Worm (Caenorhabditis elegans) whole organism, young adult: ENCODE measurements around the gene ccpp-6.

Source experiments
- B0019.2 ChIP-seq: fragments of 200-800 bp; sonication (Bioruptor generic); conservative IDR thresholded peaks from 2 replicates; pipeline ENCODE4 v1.3.6; 2022; ENCODE audit warnings: missing genetic modification reagents, missing genetic modification characterization, missing compliant biosample characterization
- B0035.1 ChIP-seq: sonication (generic microtip); optimal IDR thresholded peaks from 2 replicates; lab custom pipeline; 2016; ENCODE audit warnings: missing genetic modification characterization, mild to moderate bottlenecking, missing compliant biosample characterization, missing genotype, missing genetic modification reagents
- B0336.3 ChIP-seq: fragments of 200-800 bp; sonication (Bioruptor generic); IDR thresholded peaks from 2 replicates; pipeline ENCODE4 v1.3.6; 2022; ENCODE audit warnings: missing genetic modification characterization, missing compliant biosample characterization
- D2030.7 ChIP-seq: fragments of 200-800 bp; sonication (Bioruptor generic); IDR thresholded peaks from 2 replicates; pipeline ENCODE4 v1.3.6; 2022; ENCODE audit warnings: missing genetic modification reagents, missing genetic modification characterization, missing compliant biosample characterization
- F23B12.7 ChIP-seq: sonication (generic microtip); optimal IDR thresholded peaks from 2 replicates; lab custom pipeline; 2017; ENCODE audit warnings: missing genetic modification characterization, mild to moderate bottlenecking, missing compliant biosample characterization, antibody characterized with exemption, moderate library complexity; ENCODE audit not compliant: insufficient read depth
- F33H1.4 ChIP-seq: fragments of 200-800 bp; sonication (Bioruptor generic); IDR thresholded peaks from 2 replicates; pipeline ENCODE4 v1.3.6; 2022; ENCODE audit warnings: missing genetic modification reagents, missing genetic modification characterization, missing compliant biosample characterization
- F49E8.2 ChIP-seq: sonication (generic microtip); optimal IDR thresholded peaks from 3 replicates; lab custom pipeline; 2017; ENCODE audit warnings: missing genetic modification characterization, mild to moderate bottlenecking, missing compliant biosample characterization, antibody characterized with exemption, moderate library complexity; ENCODE audit not compliant: insufficient read depth
- Y56A3A.18 ChIP-seq: fragments of 200-800 bp; sonication (Bioruptor generic); IDR thresholded peaks from 2 replicates; pipeline ENCODE4 v1.3.6; 2022; ENCODE audit warnings: missing genetic modification reagents, missing genetic modification characterization, missing compliant biosample characterization
- Y95B8A.8 ChIP-seq: fragments of 200-800 bp; sonication (Bioruptor generic); IDR thresholded peaks from 2 replicates; pipeline ENCODE4 v1.3.6; 2022; ENCODE audit warnings: missing genetic modification reagents, missing genetic modification characterization, missing compliant biosample characterization
- athp-1 ChIP-seq: sonication (generic microtip); optimal IDR thresholded peaks from 2 replicates; lab custom pipeline; 2017; ENCODE audit warnings: mild to moderate bottlenecking, missing genetic modification characterization, missing compliant biosample characterization
- attf-3 ChIP-seq: fragments of 200-800 bp; sonication (Bioruptor generic); conservative IDR thresholded peaks from 2 replicates; pipeline ENCODE4 v1.3.6; 2022; ENCODE audit warnings: missing genetic modification reagents, missing genetic modification characterization, missing compliant biosample characterization
- attf-5 ChIP-seq: fragments of 200-800 bp; sonication (Bioruptor generic); optimal IDR thresholded peaks from 2 replicates; lab custom pipeline; 2018; ENCODE audit warnings: mild to moderate bottlenecking, missing genetic modification characterization, missing compliant biosample characterization
- ccch-3 ChIP-seq: fragments of 200-800 bp; sonication (Bioruptor generic); optimal IDR thresholded peaks from 2 replicates; lab custom pipeline; 2018; ENCODE audit warnings: mild to moderate bottlenecking, missing genetic modification characterization, missing compliant biosample characterization
- ceh-100 ChIP-seq: fragments of 200-800 bp; sonication (Bioruptor generic); IDR thresholded peaks from 2 replicates; pipeline ENCODE4 v1.3.6; 2022; ENCODE audit warnings: missing genetic modification reagents, missing genetic modification characterization, missing compliant biosample characterization
- ceh-27 ChIP-seq: fragments of 200-800 bp; sonication (Bioruptor generic); optimal IDR thresholded peaks from 2 replicates; lab custom pipeline; 2018; ENCODE audit warnings: mild to moderate bottlenecking, missing genetic modification characterization, moderate library complexity, missing compliant biosample characterization
- ceh-40 ChIP-seq: fragments of 200-800 bp; sonication (Bioruptor generic); IDR thresholded peaks from 2 replicates; pipeline ENCODE4 v1.3.6; 2022; ENCODE audit warnings: missing genetic modification characterization, missing compliant biosample characterization
- dox-1 ChIP-seq: fragments of 200-800 bp; sonication (Bioruptor generic); IDR thresholded peaks from 2 replicates; pipeline ENCODE4 v1.3.6; 2022; ENCODE audit warnings: missing genetic modification reagents, missing genetic modification characterization, missing compliant biosample characterization
- efl-1 ChIP-seq: fragments of 150-350 bp; optimal IDR thresholded peaks from 2 replicates; lab custom pipeline; 2014; ENCODE audit warnings: missing biosample characterization, missing genetic modification reagents, missing genetic modification characterization
- egl-44 ChIP-seq: fragments of 200-800 bp; sonication (Bioruptor generic); IDR thresholded peaks from 2 replicates; pipeline ENCODE4 v1.3.6; 2022; ENCODE audit warnings: missing genetic modification reagents, missing genetic modification characterization, missing compliant biosample characterization
- him-1 ChIP-seq: sonication (generic microtip); optimal IDR thresholded peaks from 2 replicates; lab custom pipeline; 2016; ENCODE audit warnings: missing genotype, missing genetic modification reagents, missing genetic modification characterization, missing compliant biosample characterization
- hmg-1.2 ChIP-seq: fragments of 200-800 bp; sonication (Bioruptor generic); IDR thresholded peaks from 2 replicates; pipeline ENCODE4 v1.3.6; 2022; ENCODE audit warnings: missing genetic modification reagents, missing genetic modification characterization, missing compliant biosample characterization
- hmg-20 ChIP-seq: fragments of 200-800 bp; sonication (Bioruptor generic); IDR thresholded peaks from 2 replicates; pipeline ENCODE4 v1.3.6; 2022; ENCODE audit warnings: missing genetic modification reagents, missing genetic modification characterization, missing compliant biosample characterization
- hsf-1 ChIP-seq: fragments of 200-800 bp; sonication (Bioruptor generic); IDR thresholded peaks from 2 replicates; pipeline ENCODE4 v1.3.6; 2022; ENCODE audit warnings: missing genetic modification reagents, missing genetic modification characterization, missing compliant biosample characterization
- lag-1 ChIP-seq: fragments of 200-800 bp; sonication (Bioruptor generic); IDR thresholded peaks from 2 replicates; pipeline ENCODE4 v1.3.6; 2022; ENCODE audit warnings: missing genetic modification reagents, missing genetic modification characterization, missing compliant biosample characterization
- let-526 ChIP-seq: fragments of 200-800 bp; sonication (Bioruptor generic); IDR thresholded peaks from 2 replicates; pipeline ENCODE4 v1.3.6; 2022; ENCODE audit warnings: missing genetic modification reagents, missing genetic modification characterization, missing compliant biosample characterization
- lin-26 ChIP-seq: fragments of 200-800 bp; sonication (Bioruptor generic); IDR thresholded peaks from 2 replicates; pipeline ENCODE4 v1.3.6; 2022; ENCODE audit warnings: missing genetic modification reagents, missing genetic modification characterization, missing compliant biosample characterization
- lin-35 ChIP-seq, 3 experiments: fragments of 150-350 bp in 2 of 3; sonication (generic microtip) in 1 of 3; optimal IDR thresholded peaks; 2 replicates each; lab custom pipeline; 2014 to 2018; ENCODE audit warnings: missing biosample characterization in 3 of 3, missing genetic modification characterization in 3 of 3, missing genetic modification reagents in 3 of 3
- lin-40 ChIP-seq: sonication (generic microtip); optimal IDR thresholded peaks from 2 replicates; lab custom pipeline; 2016; ENCODE audit warnings: missing genetic modification characterization, mild to moderate bottlenecking, missing compliant biosample characterization, missing genotype, missing genetic modification reagents
- lin-54 ChIP-seq: fragments of 200-800 bp; sonication (Bioruptor generic); optimal IDR thresholded peaks from 2 replicates; lab custom pipeline; 2018; ENCODE audit warnings: mild to moderate bottlenecking, missing genetic modification characterization, missing compliant biosample characterization
- lsl-1 ChIP-seq: fragments of 200-800 bp; sonication (Bioruptor generic); optimal IDR thresholded peaks from 2 replicates; lab custom pipeline; 2018; ENCODE audit warnings: mild to moderate bottlenecking, missing genetic modification characterization, moderate library complexity, missing compliant biosample characterization
- madf-6 ChIP-seq: fragments of 200-800 bp; sonication (Bioruptor generic); IDR thresholded peaks from 2 replicates; pipeline ENCODE4 v1.3.6; 2022; ENCODE audit warnings: missing genetic modification reagents, missing genetic modification characterization, missing compliant biosample characterization
- madf-8 ChIP-seq: fragments of 200-800 bp; sonication (Bioruptor generic); conservative IDR thresholded peaks from 2 replicates; pipeline ENCODE4 v1.3.6; 2022; ENCODE audit warnings: missing genetic modification reagents, missing genetic modification characterization, missing compliant biosample characterization
- mcd-1 ChIP-seq: fragments of 200-800 bp; sonication (Bioruptor generic); IDR thresholded peaks from 2 replicates; pipeline ENCODE4 v1.3.6; 2022; ENCODE audit warnings: missing genetic modification reagents, missing genetic modification characterization, missing compliant biosample characterization
- mel-28 ChIP-seq: sonication (generic microtip); optimal IDR thresholded peaks from 2 replicates; lab custom pipeline; 2016; ENCODE audit warnings: borderline replicate concordance, mild to moderate bottlenecking, missing genetic modification characterization, missing compliant biosample characterization
- mes-4 ChIP-seq: sonication (generic microtip); optimal IDR thresholded peaks from 2 replicates; lab custom pipeline; 2016; ENCODE audit warnings: missing genotype, missing genetic modification characterization, missing compliant biosample characterization
- nfya-1 ChIP-seq: sonication (generic microtip); optimal IDR thresholded peaks from 2 replicates; lab custom pipeline; 2017; ENCODE audit warnings: antibody characterized with exemption, missing compliant biosample characterization, missing genetic modification characterization, borderline replicate concordance; ENCODE audit not compliant: insufficient read depth
- pbrm-1 ChIP-seq: fragments of 200-800 bp; sonication (Bioruptor generic); IDR thresholded peaks from 2 replicates; pipeline ENCODE4 v1.3.6; 2022; ENCODE audit warnings: missing genetic modification reagents, missing genetic modification characterization, missing compliant biosample characterization
- pha-4 ChIP-seq: fragments of 150-350 bp; sonication (generic microtip); optimal IDR thresholded peaks from 2 replicates; lab custom pipeline; 2014; ENCODE audit warnings: missing biosample characterization, missing genetic modification reagents, missing genetic modification characterization
- sdz-38 ChIP-seq: sonication (generic microtip); optimal IDR thresholded peaks from 2 replicates; lab custom pipeline; 2016; ENCODE audit warnings: missing genotype, missing genetic modification characterization, missing compliant biosample characterization
- snpc-1.1 ChIP-seq: sonication (generic microtip); optimal IDR thresholded peaks from 2 replicates; lab custom pipeline; 2017; ENCODE audit warnings: missing genetic modification characterization, mild to moderate bottlenecking, missing compliant biosample characterization, antibody characterized with exemption, moderate library complexity, missing genotype, missing genetic modification reagents; ENCODE audit not compliant: insufficient read depth
- snpc-1.3 ChIP-seq: sonication (generic microtip); optimal IDR thresholded peaks from 2 replicates; lab custom pipeline; 2017; ENCODE audit warnings: missing genetic modification characterization, mild to moderate bottlenecking, missing compliant biosample characterization, antibody characterized with exemption, moderate library complexity, missing genotype, missing genetic modification reagents; ENCODE audit not compliant: insufficient read depth
- unc-130 ChIP-seq: sonication (generic microtip); optimal IDR thresholded peaks from 2 replicates; lab custom pipeline; 2016; ENCODE audit warnings: missing genetic modification reagents, missing genetic modification characterization, missing compliant biosample characterization
- xnd-1 ChIP-seq: sonication (generic microtip); optimal IDR thresholded peaks from 2 replicates; lab custom pipeline; 2016; ENCODE audit warnings: missing genotype, missing genetic modification reagents, missing genetic modification characterization, missing compliant biosample characterization
- ztf-25 ChIP-seq: fragments of 200-800 bp; sonication (Bioruptor generic); IDR thresholded peaks from 2 replicates; pipeline ENCODE4 v1.3.6; 2022; ENCODE audit warnings: missing genetic modification reagents, missing genetic modification characterization, missing compliant biosample characterization
- ztf-26 ChIP-seq: sonication (generic microtip); optimal IDR thresholded peaks from 2 replicates; lab custom pipeline; 2017; ENCODE audit warnings: missing genetic modification characterization, missing compliant biosample characterization

The ccpp-6 gene

DNA sequence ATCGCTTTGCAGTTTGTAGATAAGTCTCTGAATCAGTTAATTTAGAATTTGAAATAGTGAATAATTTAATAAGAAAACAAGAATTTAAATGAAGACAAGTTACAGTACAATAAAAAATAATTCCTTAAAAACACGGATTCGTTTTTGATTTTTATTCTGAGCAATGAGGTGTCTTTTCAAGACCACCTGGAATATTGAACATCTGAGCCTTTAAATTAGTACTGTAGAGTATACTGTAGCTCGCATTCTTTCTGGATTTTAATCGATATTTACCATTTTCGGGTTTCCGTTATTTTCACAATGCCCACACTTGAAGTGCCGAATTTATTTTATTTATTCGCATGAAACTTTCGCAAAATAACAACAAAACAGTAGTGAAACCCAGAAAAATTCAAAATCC, 36.7 kb upstream of the ccpp-6 start, which contains the start of gene F07F6.7 (continued):
- no peak for TF ChIP-seq ceh-40
- TF ChIP-seq him-1 = peak; percentile 15
- TF ChIP-seq athp-1 = no peak
- peak; percentile 67 for TF ChIP-seq xnd-1
- no peak for TF ChIP-seq F23B12.7
- TF ChIP-seq B0035.1 (tag; lab: Kevin White, UChicago) = no peak
- no peak for TF ChIP-seq hmg-20 (GFP tag; lab: Robert Waterston, UW)
- no peak for TF ChIP-seq attf-5 (GFP tag; lab: Kevin White, UChicago)
- no peak for TF ChIP-seq sdz-38
- no peak for TF ChIP-seq ccch-3 (GFP tag; lab: Kevin White, UChicago)
- no peak for TF ChIP-seq unc-130 (GFP tag; lab: Kevin White, UChicago)
- no peak for TF ChIP-seq mes-4

DNA sequence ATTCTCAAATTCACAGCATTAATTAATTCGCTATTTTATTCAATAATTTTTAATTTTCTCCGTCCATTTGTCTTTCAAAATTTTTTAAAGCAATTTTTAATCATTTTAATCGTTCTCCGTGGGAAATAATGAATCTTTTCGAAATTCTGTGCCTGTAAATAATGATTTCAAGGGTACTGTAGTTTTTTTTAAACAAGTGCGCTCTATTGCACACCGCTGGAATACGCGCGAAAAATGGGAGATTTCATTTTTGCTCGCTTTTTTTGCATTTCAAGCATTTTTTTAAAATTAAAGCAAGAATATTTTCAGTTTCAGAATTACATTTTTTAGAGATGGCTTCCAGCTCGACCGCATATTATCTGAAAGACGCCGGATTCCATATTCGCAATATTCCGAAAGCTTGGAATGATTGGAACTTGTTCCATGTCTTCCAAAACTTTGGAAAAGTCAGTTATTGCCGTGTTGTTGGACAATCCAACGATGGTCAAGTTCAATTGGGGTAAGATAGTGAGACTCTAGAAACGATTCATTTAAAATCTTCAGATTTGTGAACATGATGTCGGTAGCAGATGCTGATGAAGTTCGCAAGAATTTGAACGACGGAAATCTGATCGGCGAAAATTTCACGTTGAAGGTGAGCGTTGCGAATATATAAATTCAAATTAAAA, 34.0 kb upstream of the ccpp-6 start, which contains the start of gene tofu-6:
Gene tofu-6 (plus strand): TSS at position 302 of the 668 bp plus-strand sequence.
- TF ChIP-seq ceh-27 (GFP tag; lab: Kevin White, UChicago) (no peak), pha-4 (tag; lab: Kevin White, UChicago) (no peak), egl-44 (GFP tag; lab: Robert Waterston, UW) (no peak), F49E8.2 (tag; lab: Kevin White, UChicago) (peak; percentile 43), ztf-25 (GFP tag; lab: Robert Waterston, UW) (no peak), lin-40 (tag; lab: Kevin White, UChicago) (no peak), mel-28 (tag; lab: Kevin White, UChicago) (no peak), ceh-100 (GFP tag; lab: Robert Waterston, UW) (peak; percentile 26; the same call in 1 of the 2 replicates), Y95B8A.8 (peak; percentile 50; the same call in 1 of the 2 replicates), dox-1 (GFP tag; lab: Robert Waterston, UW) (peak; percentile 63), him-1 (peak; percentile 69), hsf-1 (GFP tag; lab: Robert Waterston, UW) (0 out of 2 replicates have a peak, but pooled peaks have one; percentile 35), B0019.2 (GFP tag; lab: Robert Waterston, UW) (0 out of 2 replicates have a peak, but pooled peaks have one; percentile 59), hmg-1.2 (GFP tag; lab: Robert Waterston, UW) (0 out of 2 replicates have a peak, but pooled peaks have one; percentile 32), ztf-26 (no peak), snpc-1.1 (tag; lab: Kevin White, UChicago) (peak; percentile 24), lin-26 (GFP tag; lab: Robert Waterston, UW) (no peak), lin-54 (GFP tag; lab: Kevin White, UChicago) (peak; percentile 55), pbrm-1 (GFP tag; lab: Robert Waterston, UW) (0 out of 2 replicates have a peak, but pooled peaks have one; percentile 12), B0336.3 (0 out of 2 replicates have a peak, but pooled peaks have one; percentile 25), lin-35 (GFP tag; optimal IDR thresholded peaks at IDR 0.05; lab: Kevin White, UChicago) (peak in 1 of 3 experiments; percentile 73), mcd-1 (GFP tag; lab: Robert Waterston, UW) (peak; percentile 87), madf-8 (GFP tag; lab: Robert Waterston, UW) (peak; percentile 99), Y56A3A.18 (GFP tag; lab: Robert Waterston, UW) (no peak), madf-6 (peak; percentile 98), attf-3 (GFP tag; lab: Robert Waterston, UW) (0 out of 2 replicates have a peak, but pooled peaks have one; percentile 15), F23B12.7 (peak; percentile 61), F33H1.4 (peak; percentile 78), D2030.7 (peak; percentile 87), athp-1 (no peak), efl-1 (GFP tag; lab: Kevin White, UChicago) (peak; percentile 95), snpc-1.3 (tag; lab: Kevin White, UChicago) (peak; percentile 36), let-526 (GFP tag; lab: Robert Waterston, UW) (no peak), xnd-1 (peak; percentile 94), ceh-40 (no peak), lsl-1 (GFP tag; lab: Kevin White, UChicago) (peak; percentile 96), lag-1 (GFP tag; lab: Robert Waterston, UW) (no peak), nfya-1 (no peak)
